Worm (Caenorhabditis elegans) whole organism, L1 larva: ENCODE measurements around the gene Y82E9BR.20.

Experiments used
- blmp-1 ChIP-seq: fragments of 150-350 bp; optimal IDR thresholded peaks from 2 replicates; lab custom pipeline; 2014; ENCODE audit warnings: missing biosample characterization, missing genetic modification characterization
- ceh-8 ChIP-seq: fragments of 200-800 bp; sonication (Bioruptor generic); optimal IDR thresholded peaks from 2 replicates; lab custom pipeline; 2018; ENCODE audit warnings: mild to moderate bottlenecking, missing genetic modification characterization, moderate library complexity, missing compliant biosample characterization
- ceh-82 ChIP-seq, 3 experiments: fragments of 150-350 bp in 1 of 3; sonication (generic microtip) in 2 of 3; optimal IDR thresholded peaks; 2 replicates each; lab custom pipeline; 2014 to 2017; ENCODE audit warnings: missing biosample characterization in 3 of 3, missing genetic modification characterization in 3 of 3
- ceh-88 ChIP-seq: fragments of 200-800 bp; sonication (Bioruptor generic); IDR thresholded peaks from 2 replicates; pipeline ENCODE4 v1.3.6; 2022; ENCODE audit warnings: missing genetic modification characterization, missing compliant biosample characterization
- ceh-90 ChIP-seq: sonication (generic microtip); optimal IDR thresholded peaks from 2 replicates; lab custom pipeline; 2016; ENCODE audit warnings: missing genetic modification characterization, missing compliant biosample characterization
- ces-1 ChIP-seq: fragments of 150-350 bp; optimal IDR thresholded peaks from 2 replicates; lab custom pipeline; 2014; ENCODE audit warnings: missing biosample characterization, missing genetic modification reagents, missing genetic modification characterization
- dpl-1 ChIP-seq, 3 experiments: fragments of 150-350 bp in 2 of 3; sonication (generic microtip) in 1 of 3; optimal IDR thresholded peaks; 2 replicates each; lab custom pipeline; 2014 to 2017; ENCODE audit warnings: missing biosample characterization in 3 of 3, missing genetic modification characterization in 3 of 3, missing genetic modification reagents in 3 of 3
- dsc-1 ChIP-seq: sonication (generic microtip); optimal IDR thresholded peaks from 2 replicates; lab custom pipeline; 2016; ENCODE audit warnings: mild to moderate bottlenecking, missing genetic modification characterization, missing compliant biosample characterization
- efl-1 ChIP-seq, 4 experiments: fragments of 150-350 bp; optimal IDR thresholded peaks in 3 of 4; peaks in 1 of 4; 1 replicate in 1 of 4; 2 replicates in 3 of 4; lab custom pipeline; 2014; ENCODE audit warnings: missing biosample characterization in 2 of 4, missing genetic modification characterization in 2 of 4, missing genetic modification reagents in 2 of 4
- efl-3 ChIP-seq: fragments of 200-800 bp; sonication (Bioruptor generic); optimal IDR thresholded peaks from 2 replicates; lab custom pipeline; 2018; ENCODE audit warnings: mild to moderate bottlenecking, missing genetic modification characterization, missing compliant biosample characterization
- egl-27 ChIP-seq, 2 experiments: fragments of 150-350 bp in 1 of 2; sonication (generic microtip); optimal IDR thresholded peaks; 3 replicates each; lab custom pipeline; 2017 to 2018; ENCODE audit warnings: missing biosample characterization in 2 of 2, missing genetic modification characterization in 2 of 2, missing genetic modification reagents in 2 of 2
- elt-2 ChIP-seq: sonication (generic microtip); optimal IDR thresholded peaks from 2 replicates; lab custom pipeline; 2016; ENCODE audit warnings: missing genetic modification characterization, mild to moderate bottlenecking, inconsistent platforms, missing compliant biosample characterization, missing genetic modification reagents
- elt-3 ChIP-seq, 6 experiments: fragments of 150-350 bp in 1 of 6; sonication (generic microtip); optimal IDR thresholded peaks; 2 replicates each; lab custom pipeline; 2017 to 2018; ENCODE audit warnings: missing biosample characterization in 6 of 6, missing genetic modification characterization in 6 of 6, inconsistent platforms in 1 of 6
- ets-5 ChIP-seq: fragments of 200-800 bp; sonication (Bioruptor generic); IDR thresholded peaks from 2 replicates; pipeline ENCODE4 v1.3.6; 2022; ENCODE audit warnings: missing genetic modification characterization, missing compliant biosample characterization
- fkh-10 ChIP-seq: sonication (generic microtip); optimal IDR thresholded peaks from 2 replicates; lab custom pipeline; 2017; ENCODE audit warnings: missing biosample characterization, missing genetic modification reagents, missing genetic modification characterization
- fos-1 ChIP-seq: fragments of 150-350 bp; optimal IDR thresholded peaks from 2 replicates; lab custom pipeline; 2014; ENCODE audit warnings: missing biosample characterization, missing genetic modification characterization
- grh-1 ChIP-seq: fragments of 200-800 bp; sonication (Bioruptor generic); IDR thresholded peaks from 2 replicates; pipeline ENCODE4 v1.3.6; 2022; ENCODE audit warnings: missing genetic modification reagents, missing genetic modification characterization, missing compliant biosample characterization
- hlh-4 ChIP-seq: sonication (generic microtip); optimal IDR thresholded peaks from 2 replicates; lab custom pipeline; 2016; ENCODE audit warnings: mild to moderate bottlenecking, missing genetic modification characterization, missing compliant biosample characterization
- jun-1 ChIP-seq: fragments of 150-350 bp; optimal IDR thresholded peaks from 2 replicates; lab custom pipeline; 2014; ENCODE audit warnings: missing biosample characterization, missing genetic modification reagents, missing genetic modification characterization
- lin-13 ChIP-seq: fragments of 150-350 bp; optimal IDR thresholded peaks from 2 replicates; lab custom pipeline; 2014; ENCODE audit warnings: missing biosample characterization, missing genetic modification reagents, missing genetic modification characterization
- lin-35 ChIP-seq, 2 experiments: fragments of 150-350 bp; optimal IDR thresholded peaks; 2 replicates each; lab custom pipeline; 2014; ENCODE audit warnings: missing biosample characterization in 2 of 2, missing genetic modification characterization in 2 of 2, missing genetic modification reagents in 2 of 2
- lsy-2 ChIP-seq, 2 experiments: fragments of 150-350 bp; optimal IDR thresholded peaks; 2 replicates each; lab custom pipeline; 2014; ENCODE audit warnings: missing biosample characterization in 2 of 2, missing genetic modification characterization in 2 of 2
- nhr-47 ChIP-seq: sonication (generic microtip); optimal IDR thresholded peaks from 2 replicates; lab custom pipeline; 2016; ENCODE audit warnings: mild to moderate bottlenecking, missing genetic modification characterization, moderate library complexity, missing compliant biosample characterization
- nhr-71 ChIP-seq: sonication (generic microtip); optimal IDR thresholded peaks from 2 replicates; lab custom pipeline; 2016; ENCODE audit warnings: mild to moderate bottlenecking, missing genetic modification characterization, moderate library complexity, missing compliant biosample characterization
- nhr-76 ChIP-seq: sonication (generic microtip); optimal IDR thresholded peaks from 2 replicates; lab custom pipeline; 2017; ENCODE audit warnings: missing biosample characterization, missing genetic modification characterization
- nhr-77 ChIP-seq: fragments of 150-350 bp; optimal IDR thresholded peaks from 2 replicates; lab custom pipeline; 2014; ENCODE audit warnings: missing biosample characterization, missing genetic modification characterization
- nhr-85 ChIP-seq: sonication (generic microtip); peaks from one replicate; lab custom pipeline; 2016; ENCODE audit warnings: missing genetic modification characterization, inconsistent platforms, missing compliant biosample characterization
- nhr-90 ChIP-seq: sonication (generic microtip); optimal IDR thresholded peaks from 2 replicates; lab custom pipeline; 2016; ENCODE audit warnings: mild to moderate bottlenecking, missing genetic modification characterization, missing compliant biosample characterization; ENCODE audit not compliant: poor library complexity
- skn-1 ChIP-seq: fragments of 150-350 bp; optimal IDR thresholded peaks from 2 replicates; lab custom pipeline; 2014; ENCODE audit warnings: missing biosample characterization, missing genetic modification characterization
- snpc-4 ChIP-seq: fragments of 150-350 bp; optimal IDR thresholded peaks from 2 replicates; lab custom pipeline; 2014; ENCODE audit warnings: missing biosample characterization, missing genetic modification characterization
- sox-4 ChIP-seq: sonication (generic microtip); optimal IDR thresholded peaks from 2 replicates; lab custom pipeline; 2016; ENCODE audit warnings: missing genetic modification characterization, missing compliant biosample characterization
- sptf-1 ChIP-seq: fragments of 150-350 bp; optimal IDR thresholded peaks from 2 replicates; lab custom pipeline; 2014; ENCODE audit warnings: missing biosample characterization, missing genetic modification characterization
- sup-37 ChIP-seq: fragments of 200-800 bp; sonication (Bioruptor generic); optimal IDR thresholded peaks from 2 replicates; lab custom pipeline; 2018; ENCODE audit warnings: mild to moderate bottlenecking, missing genetic modification characterization, missing compliant biosample characterization
- unc-130 ChIP-seq: fragments of 150-350 bp; optimal IDR thresholded peaks from 2 replicates; lab custom pipeline; 2017; ENCODE audit warnings: missing biosample characterization, missing genetic modification characterization, inconsistent platforms
- unc-86 ChIP-seq: sonication (generic microtip); optimal IDR thresholded peaks from 2 replicates; lab custom pipeline; 2016; ENCODE audit warnings: missing genetic modification characterization, missing compliant biosample characterization
- unc-98 ChIP-seq: fragments of 200-800 bp; sonication (Bioruptor generic); IDR thresholded peaks from 2 replicates; pipeline ENCODE4 v1.3.6; 2022; ENCODE audit warnings: missing genetic modification characterization, missing compliant biosample characterization
- xbp-1 ChIP-seq: sonication (generic microtip); optimal IDR thresholded peaks from 2 replicates; lab custom pipeline; 2016; ENCODE audit warnings: missing genetic modification characterization, missing compliant biosample characterization
- zip-4 ChIP-seq: fragments of 200-800 bp; sonication (Bioruptor generic); optimal IDR thresholded peaks from 2 replicates; lab custom pipeline; 2018; ENCODE audit warnings: mild to moderate bottlenecking, missing genetic modification characterization, moderate library complexity, missing compliant biosample characterization
- ztf-11 ChIP-seq, 2 experiments: sonication (generic microtip); optimal IDR thresholded peaks; 2 replicates each; lab custom pipeline; 2016 to 2017; ENCODE audit warnings: missing genetic modification characterization in 2 of 2, missing biosample characterization in 1 of 2, missing compliant biosample characterization in 1 of 2

The Y82E9BR.20 gene

DNA sequence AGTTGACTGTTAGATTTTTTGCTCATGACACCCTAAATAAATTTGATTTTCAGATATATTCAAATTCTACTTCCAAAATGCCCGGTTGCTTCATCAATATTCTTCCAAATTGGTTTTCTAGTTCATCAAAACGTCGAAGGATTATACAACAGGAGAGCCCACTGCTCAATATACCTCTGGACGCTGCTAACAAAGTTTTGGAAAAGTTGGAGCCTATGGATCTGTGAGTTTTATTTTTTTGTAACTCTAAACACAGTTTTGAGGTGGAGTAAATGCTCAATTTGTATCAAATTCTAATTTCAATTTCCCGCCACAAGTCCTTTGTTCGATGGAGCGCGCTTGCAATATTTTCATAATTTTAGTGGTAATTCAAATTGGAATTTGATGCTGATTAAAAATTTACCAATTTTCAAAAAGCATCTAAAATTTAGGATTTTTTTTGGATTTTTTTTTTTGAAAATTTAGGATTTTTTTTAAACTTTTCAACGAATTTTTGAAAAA, 31.2 kb upstream of the Y82E9BR.20 start, which contains the start of gene fbxa-27:
TSS of gene fbxa-27 (plus strand) at position 51 of the 501 bp plus-strand sequence.
- peak; percentile 27 to 63 for TF ChIP-seq efl-1 (optimal IDR thresholded peaks at IDR 0.05; lab: Kevin White, UChicago)
- peak; percentile 62 to 76 for TF ChIP-seq efl-1 (GFP tag; optimal IDR thresholded peaks at IDR 0.05 in 1 of 2; lab: Kevin White, UChicago)
- TF ChIP-seq sup-37: no peak
- TF ChIP-seq lin-35 (GFP tag; optimal IDR thresholded peaks at IDR 0.05; lab: Kevin White, UChicago): peak in 1 of 2 experiments; percentile 20
- peak in 1 of 3 experiments; percentile 44 for TF ChIP-seq dpl-1 (GFP tag; optimal IDR thresholded peaks at IDR 0.05; lab: Kevin White, UChicago)

DNA sequence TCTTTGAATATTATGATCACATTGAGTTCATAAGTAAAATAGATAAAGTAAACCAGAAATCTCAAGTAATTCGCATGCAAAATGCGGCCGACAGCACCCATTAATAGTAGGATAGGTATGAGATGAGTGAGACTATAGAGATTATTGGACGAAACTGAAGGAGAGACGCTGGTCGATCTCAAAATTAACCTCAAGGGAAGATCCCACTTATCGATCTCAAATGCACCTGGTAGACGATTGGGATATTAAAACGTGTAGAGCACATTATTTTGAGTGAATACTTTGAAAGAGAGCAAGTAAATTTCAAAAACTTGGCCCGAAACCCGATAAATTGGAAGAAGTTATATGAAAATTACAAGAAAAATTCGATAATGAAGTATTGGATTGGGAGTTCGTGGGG, 28.5 kb upstream of the Y82E9BR.20 start, which contains the start of gene Y82E9BL.6:
TSS of gene Y82E9BL.6 (minus strand) at position 101 of the 400 bp plus-strand sequence.
- TF ChIP-seq xbp-1 (no peak), ceh-88 (GFP tag; lab: Robert Waterston, UW) (no peak), efl-3 (GFP tag; lab: Kevin White, UChicago) (no peak), dsc-1 (tag; lab: Kevin White, UChicago) (no peak), lin-13 (GFP tag; lab: Kevin White, UChicago) (no peak), nhr-76 (tag; lab: Kevin White, UChicago) (no peak), ceh-8 (GFP tag; lab: Kevin White, UChicago) (no peak), hlh-4 (tag; lab: Kevin White, UChicago) (no peak), nhr-77 (tag; lab: Kevin White, UChicago) (no peak), elt-2 (no peak), nhr-47 (tag; lab: Kevin White, UChicago) (no peak), nhr-71 (tag; lab: Kevin White, UChicago) (no peak), unc-130 (tag; lab: Kevin White, UChicago) (no peak), ets-5 (no peak), ztf-11 (tag; optimal IDR thresholded peaks at IDR 0.05; lab: Kevin White, UChicago) (no peak), unc-86 (tag; lab: Kevin White, UChicago) (no peak)

DNA sequence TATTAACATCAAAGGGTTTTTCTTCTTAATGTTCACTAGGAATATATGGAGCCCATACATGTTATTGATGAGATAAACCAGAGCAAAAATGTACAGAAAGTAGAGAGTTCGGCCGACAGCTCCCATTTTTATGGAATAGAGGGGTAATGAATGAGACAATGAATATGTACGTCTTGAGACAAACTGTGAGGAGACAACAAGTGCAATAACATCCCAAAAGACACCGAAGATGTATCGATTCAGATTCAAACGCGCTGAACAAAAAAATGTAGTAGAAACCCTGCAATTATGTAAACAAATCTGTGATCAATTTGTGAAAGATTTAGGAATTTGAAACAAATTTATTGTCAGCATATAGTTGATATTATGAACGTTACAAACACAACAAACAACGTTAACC, 27.2 kb upstream of the Y82E9BR.20 start:
- no peak for TF ChIP-seq sox-4 (tag; lab: Kevin White, UChicago)
- no peak for TF ChIP-seq grh-1 (GFP tag; lab: Robert Waterston, UW)
- no peak for TF ChIP-seq efl-1 (optimal IDR thresholded peaks at IDR 0.05; lab: Kevin White, UChicago)
- TF ChIP-seq efl-1 (GFP tag; optimal IDR thresholded peaks at IDR 0.05 in 1 of 2; lab: Kevin White, UChicago): peak in 1 of 2 experiments; percentile 51
- TF ChIP-seq elt-3 (tag; optimal IDR thresholded peaks at IDR 0.05; lab: Kevin White, UChicago): no peak
- TF ChIP-seq jun-1 (tag; lab: Kevin White, UChicago): no peak
- TF ChIP-seq, all 84 proteins: peak for 1

DNA sequence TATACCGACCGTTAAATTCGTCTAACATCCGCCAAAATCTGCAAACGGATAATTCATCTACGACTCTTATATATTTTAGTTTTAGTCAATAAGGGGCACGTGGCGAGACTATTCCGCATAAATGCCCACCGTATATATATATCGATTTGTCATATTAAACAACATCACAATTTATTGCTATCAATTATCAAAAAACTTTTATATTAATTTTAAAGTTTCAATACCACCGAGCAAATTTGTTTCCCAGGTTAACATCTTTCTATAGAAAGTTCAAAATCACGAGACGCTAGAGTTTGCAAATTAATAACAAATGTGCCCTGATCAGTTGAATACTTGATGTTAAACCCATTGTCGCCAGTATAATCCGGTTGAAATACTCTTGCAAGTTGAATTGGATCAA, 26.7 kb upstream of the Y82E9BR.20 start, which contains the start of gene Y82E9BL.5:
TSS of gene Y82E9BL.5 (minus strand) at position 101 of the 400 bp plus-strand sequence.
- TF ChIP-seq nhr-85: no peak
- no peak for TF ChIP-seq egl-27 (tag; optimal IDR thresholded peaks at IDR 0.05; lab: Kevin White, UChicago)
- no peak for TF ChIP-seq nhr-90 (tag; lab: Kevin White, UChicago)
- TF ChIP-seq zip-4 (GFP tag; lab: Kevin White, UChicago): no peak
- TF ChIP-seq skn-1: no peak
- no peak for TF ChIP-seq fkh-10 (GFP tag; lab: Kevin White, UChicago)
- TF ChIP-seq blmp-1 (tag; lab: Kevin White, UChicago): no peak
- no peak for TF ChIP-seq sptf-1 (tag; lab: Kevin White, UChicago)
- no peak for TF ChIP-seq ces-1 (GFP tag; lab: Kevin White, UChicago)
- TF ChIP-seq lsy-2 (tag; optimal IDR thresholded peaks at IDR 0.05; lab: Kevin White, UChicago): no peak
- no peak for TF ChIP-seq fos-1 (tag; lab: Kevin White, UChicago)
- TF ChIP-seq dsc-1 (tag; lab: Kevin White, UChicago): no peak
- no peak for TF ChIP-seq ceh-82 (tag; optimal IDR thresholded peaks at IDR 0.05; lab: Kevin White, UChicago)
- no peak for TF ChIP-seq snpc-4
- no peak for TF ChIP-seq ceh-90 (tag; lab: Kevin White, UChicago)
- no peak for TF ChIP-seq unc-98
